Fruit fly (Drosophila melanogaster) whole organism, embryonic: ENCODE results near the gene CG15014.
A peak's percentile ranks its signal among the peaks of the same experiment; 100 is the strongest.

Source experiments
- Atf6 ChIP-seq: fragments of 200-800 bp; sonication (Bioruptor generic); IDR thresholded peaks from 2 replicates; pipeline ENCODE4 v1.3.6; 2022; ENCODE audit warnings: missing biosample characterization, missing genetic modification characterization
- CG1529 ChIP-seq: fragments of 200-800 bp; sonication (Bioruptor generic); optimal IDR thresholded peaks from 3 replicates; lab custom pipeline; 2018; ENCODE audit warnings: missing biosample characterization, missing genetic modification characterization
- CG17361 ChIP-seq: fragments of 200-800 bp; sonication (Bioruptor generic); IDR thresholded peaks from 3 replicates; pipeline ENCODE4 v1.3.6; 2022; ENCODE audit warnings: missing biosample characterization, missing genetic modification characterization
- da ChIP-seq: fragments of 200-800 bp; sonication (Bioruptor generic); optimal IDR thresholded peaks from 2 replicates; lab custom pipeline; 2016; ENCODE audit warnings: missing biosample characterization, missing genetic modification characterization
- ham ChIP-seq: fragments of 200-800 bp; sonication (Bioruptor generic); IDR thresholded peaks from 2 replicates; pipeline ENCODE4 v1.3.6; 2022; ENCODE audit warnings: missing biosample characterization, missing genetic modification characterization
- odd ChIP-seq: fragments of 200-800 bp; sonication (Bioruptor generic); optimal IDR thresholded peaks from 2 replicates; lab custom pipeline; 2017; ENCODE audit warnings: missing biosample characterization, mild to moderate bottlenecking, missing genetic modification characterization

dm6 chr3L:4283428-4284089 lies 38.5 kb downstream of the CG15014 start, which contains the start of the genes srw and CG1316:
- no peak for TF ChIP-seq da (GFP tag; lab: Kevin White, UChicago)
- 0 out of 2 replicates have a peak, but pooled peaks have one; percentile 40 for TF ChIP-seq Atf6 (GFP tag; lab: Robert Waterston, UW)
- TF ChIP-seq odd (GFP tag; lab: Kevin White, UChicago), result no peak
- TF ChIP-seq ham (GFP tag; lab: Robert Waterston, UW), result no peak
- no peak for TF ChIP-seq CG17361 (GFP tag; lab: Robert Waterston, UW)
- no peak for TF ChIP-seq CG1529 (GFP tag; lab: Kevin White, UChicago)
